Fruit fly (Drosophila melanogaster) whole organism, prepupa: Measurements from ENCODE around the gene Cnb.

ENCODE experiments used
- CG11762 ChIP-seq: fragments of 200-800 bp; sonication (Bioruptor generic); optimal IDR thresholded peaks from 3 replicates; lab custom pipeline; 2016; ENCODE audit warnings: missing biosample characterization, missing genetic modification characterization; ENCODE audit not compliant: insufficient read depth
- CG1621 ChIP-seq: fragments of 200-800 bp; sonication (Bioruptor generic); optimal IDR thresholded peaks from 3 replicates; lab custom pipeline; 2018; ENCODE audit warnings: missing biosample characterization, mild to moderate bottlenecking, missing genetic modification characterization
- CG6276 ChIP-seq: fragments of 200-800 bp; sonication (Bioruptor generic); optimal IDR thresholded peaks from 2 replicates; lab custom pipeline; 2017; ENCODE audit warnings: missing biosample characterization, mild to moderate bottlenecking, missing genetic modification characterization
- CG6854 ChIP-seq: fragments of 200-800 bp; sonication (Bioruptor generic); optimal IDR thresholded peaks from 2 replicates; lab custom pipeline; 2017; ENCODE audit warnings: missing biosample characterization, mild to moderate bottlenecking, missing genetic modification characterization
- CG8319 ChIP-seq: fragments of 200-800 bp; sonication (Bioruptor generic); optimal IDR thresholded peaks from 3 replicates; lab custom pipeline; 2016; ENCODE audit warnings: missing biosample characterization, missing genetic modification characterization
- Hr38 ChIP-seq: sonication (Bioruptor generic); optimal IDR thresholded peaks from 2 replicates; lab custom pipeline; 2016; ENCODE audit warnings: missing biosample characterization, missing genetic modification characterization
- Hr39 ChIP-seq: fragments of 200-800 bp; sonication (Bioruptor generic); optimal IDR thresholded peaks from 2 replicates; lab custom pipeline; 2016; ENCODE audit warnings: missing biosample characterization, missing genetic modification characterization
- Lpt ChIP-seq: fragments of 200-800 bp; sonication (Bioruptor generic); optimal IDR thresholded peaks from 3 replicates; lab custom pipeline; 2016; ENCODE audit warnings: missing biosample characterization, missing genetic modification characterization
- Met ChIP-seq: fragments of 200-800 bp; sonication (Bioruptor generic); optimal IDR thresholded peaks from 3 replicates; lab custom pipeline; 2016; ENCODE audit warnings: missing biosample characterization, missing genetic modification characterization
- Sox15 ChIP-seq: fragments of 200-800 bp; sonication (Bioruptor generic); optimal IDR thresholded peaks from 3 replicates; lab custom pipeline; 2016; ENCODE audit warnings: missing biosample characterization, missing genetic modification characterization
- achi ChIP-seq: fragments of 200-800 bp; sonication (Bioruptor generic); optimal IDR thresholded peaks from 3 replicates; lab custom pipeline; 2016; ENCODE audit warnings: missing biosample characterization, missing genetic modification characterization
- acj6 ChIP-seq: fragments of 200-800 bp; sonication (Bioruptor generic); optimal IDR thresholded peaks from 3 replicates; lab custom pipeline; 2016; ENCODE audit warnings: missing biosample characterization, missing genetic modification characterization
- dac ChIP-seq: fragments of 200-800 bp; sonication (Bioruptor generic); optimal IDR thresholded peaks from 2 replicates; lab custom pipeline; 2017; ENCODE audit warnings: missing biosample characterization, mild to moderate bottlenecking, missing genetic modification characterization
- topi ChIP-seq: fragments of 200-800 bp; sonication (Bioruptor generic); optimal IDR thresholded peaks from 3 replicates; lab custom pipeline; 2016; ENCODE audit warnings: missing biosample characterization, missing genetic modification characterization

- TF ChIP-seq CG8319 (GFP tag; lab: Kevin White, UChicago) (no peak), CG1621 (tag; lab: Kevin White, UChicago) (no peak), Hr39 (GFP tag; lab: Kevin White, UChicago) (no peak), dac (GFP tag; lab: Kevin White, UChicago) (no peak), Met (GFP tag; lab: Kevin White, UChicago) (no peak), CG6276 (no peak), CG11762 (GFP tag; lab: Kevin White, UChicago) (no peak), CG6854 (GFP tag; lab: Kevin White, UChicago) (peak; percentile 18), Sox15 (no peak), acj6 (GFP tag; lab: Kevin White, UChicago) (no peak), topi (GFP tag; lab: Kevin White, UChicago) (no peak), Lpt (GFP tag; lab: Kevin White, UChicago) (no peak), achi (GFP tag; lab: Kevin White, UChicago) (no peak), Hr38 (GFP tag; lab: Kevin White, UChicago) (no peak)
Measured at dm6 chr3L:1939983-1940504, 7.3 kb upstream of the Cnb start.
